Fruit fly (Drosophila melanogaster) Kc167 (cell line): Measurements from ENCODE around the gene obst-J.

Experiments
- Myc ChIP-seq: fragments of >200 bp; optimal IDR thresholded peaks from 2 replicates; lab custom pipeline; 2017; ENCODE audit warnings: missing external identifiers
- Sin3A ChIP-seq: fragments of >200 bp; optimal IDR thresholded peaks from 2 replicates; lab custom pipeline; 2018; ENCODE audit warnings: missing external identifiers
- h ChIP-seq: fragments of >200 bp; optimal IDR thresholded peaks from 3 replicates; lab custom pipeline; 2018; ENCODE audit warnings: missing external identifiers
- psq ChIP-seq: fragments of >200 bp; optimal IDR thresholded peaks from 2 replicates; lab custom pipeline; 2017; ENCODE audit warnings: missing external identifiers
- ttk ChIP-seq: sonication (Bioruptor generic); optimal IDR thresholded peaks from 2 replicates; lab custom pipeline; 2017; ENCODE audit warnings: missing external identifiers

- TF ChIP-seq psq (no peak), h (lab: Kevin White, UChicago) (no peak), Myc (lab: Kevin White, UChicago) (no peak), ttk (lab: Kevin White, UChicago) (no peak), Sin3A (lab: Kevin White, UChicago) (no peak)
These were observed 20.1 kb downstream of the obst-J start, which contains the start of gene Ir76b for dm6 chr3L:20111434-20111833.
